Fruit fly (Drosophila melanogaster): ENCODE data around the gene br.
A peak's percentile ranks its signal among the peaks of the same experiment; 100 is the strongest.

The br gene

DNA sequence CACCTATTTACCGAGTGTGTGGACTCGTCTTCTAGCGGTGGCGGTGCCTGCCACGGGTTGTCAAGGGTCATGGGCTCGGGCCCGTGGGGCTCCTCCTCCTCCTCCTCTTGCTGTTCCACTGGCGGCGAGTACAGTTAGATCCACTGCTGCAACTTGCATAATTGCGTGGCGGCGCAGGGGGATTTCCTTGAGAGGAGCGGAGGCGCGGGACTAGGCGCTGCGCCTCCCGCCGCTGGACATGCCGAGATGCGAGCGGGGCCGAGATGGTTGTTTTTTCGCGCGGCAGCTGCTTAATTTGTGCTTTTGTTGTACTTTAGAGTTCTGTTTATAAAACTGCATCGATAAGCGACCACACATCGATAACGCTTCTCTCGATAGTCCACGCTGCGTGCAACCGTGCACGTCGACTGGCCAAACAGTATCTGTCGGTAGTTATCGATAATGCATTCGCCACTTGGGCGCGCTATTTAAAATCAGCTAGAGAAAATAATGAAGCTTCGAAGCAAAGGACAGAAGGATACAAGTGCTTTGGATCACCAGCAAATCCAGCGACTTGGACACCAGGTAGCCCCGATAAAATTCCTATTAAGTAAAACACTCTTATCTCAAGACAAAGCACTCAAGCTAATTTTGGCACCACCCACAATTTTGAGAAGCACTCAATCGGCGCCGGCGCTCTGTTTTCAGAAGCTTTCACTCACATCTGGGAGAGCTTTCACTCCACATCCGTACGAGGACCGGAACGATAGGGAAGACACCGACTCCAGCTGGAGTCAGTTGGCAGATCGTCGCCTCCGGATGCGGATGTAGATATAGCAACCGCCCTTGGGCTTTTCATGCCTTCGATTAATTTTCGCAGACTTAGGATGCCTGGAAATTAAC lies 120.8 kb downstream of the br start, which contains the start of gene a6:
TSS of gene a6 (minus strand) at position 361 of the 882 bp plus-strand sequence.
- TF ChIP-seq CG17801 (GFP tag; optimal IDR thresholded peaks at IDR 0.05; ENCODE audit: partially characterized antibody): peak; percentile 60

DNA sequence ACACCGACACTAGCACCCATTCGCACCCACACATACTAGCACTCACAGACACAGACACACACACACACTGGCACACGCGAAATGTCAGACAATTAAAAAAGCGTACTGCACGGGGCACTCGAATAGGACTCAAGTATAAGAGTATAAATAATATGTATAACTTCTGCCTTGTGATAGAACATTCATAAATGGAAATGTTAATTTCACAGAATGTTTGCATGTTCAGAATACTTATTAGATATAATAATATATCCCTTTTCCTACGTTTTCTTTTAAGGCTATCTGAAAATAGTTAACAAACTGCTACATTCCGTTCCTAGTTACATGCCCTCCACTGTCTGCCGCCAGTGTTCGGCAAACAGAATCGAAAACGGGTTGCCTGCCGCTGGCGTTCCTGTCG lies 131.0 kb downstream of the br start:
- TF ChIP-seq CG17801 (GFP tag; optimal IDR thresholded peaks at IDR 0.05; ENCODE audit: partially characterized antibody): no peak

DNA sequence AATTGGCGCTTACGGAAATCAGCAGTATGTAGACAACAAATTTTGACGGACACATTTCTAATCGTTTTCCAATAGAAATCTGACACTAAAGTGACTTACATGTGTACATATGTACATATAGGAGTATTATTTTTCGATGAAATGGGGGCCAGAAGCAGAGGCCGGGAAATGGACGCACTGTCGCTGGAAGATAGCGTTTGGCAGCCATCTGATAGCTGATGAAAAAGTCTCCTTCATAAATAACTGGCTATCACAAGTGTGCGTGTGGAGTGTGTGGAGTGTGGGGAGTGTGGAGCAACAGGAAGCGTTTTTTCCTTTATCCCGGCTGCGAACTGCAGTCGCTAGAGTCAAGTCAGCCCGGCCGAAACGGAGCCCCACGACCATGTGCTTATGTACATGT lies 135.2 kb downstream of the br start, which contains the start of gene CG3795:
TSS of gene CG3795 (minus strand) at position 101 of the 400 bp plus-strand sequence.
- TF ChIP-seq CG17801 (GFP tag; optimal IDR thresholded peaks at IDR 0.05; ENCODE audit: partially characterized antibody): no peak
